Worm (Caenorhabditis elegans) whole organism, young adult: Measurements from ENCODE around the gene F47G3.1.

Source experiments
- B0336.3 ChIP-seq: fragments of 200-800 bp; sonication (Bioruptor generic); IDR thresholded peaks from 2 replicates; pipeline ENCODE4 v1.3.6; 2022; ENCODE audit warnings: missing genetic modification characterization, missing compliant biosample characterization
- F23B12.7 ChIP-seq: sonication (generic microtip); optimal IDR thresholded peaks from 2 replicates; lab custom pipeline; 2017; ENCODE audit warnings: missing genetic modification characterization, mild to moderate bottlenecking, missing compliant biosample characterization, antibody characterized with exemption, moderate library complexity; ENCODE audit not compliant: insufficient read depth
- F39B2.1 ChIP-seq: fragments of 200-800 bp; sonication (Bioruptor generic); IDR thresholded peaks from 2 replicates; pipeline ENCODE4 v1.3.6; 2022; ENCODE audit warnings: missing genetic modification reagents, missing genetic modification characterization, missing compliant biosample characterization
- F57A8.1 ChIP-seq: fragments of 200-800 bp; sonication (Bioruptor generic); optimal IDR thresholded peaks from 2 replicates; lab custom pipeline; 2018; ENCODE audit warnings: mild to moderate bottlenecking, missing genetic modification characterization, moderate library complexity, missing compliant biosample characterization
- K11D2.4 ChIP-seq: fragments of 200-800 bp; sonication (Bioruptor generic); IDR thresholded peaks from 2 replicates; pipeline ENCODE4 v1.3.6; 2022; ENCODE audit warnings: missing genetic modification reagents, missing genetic modification characterization, missing compliant biosample characterization
- K12H6.12 ChIP-seq: fragments of 200-800 bp; sonication (Bioruptor generic); optimal IDR thresholded peaks from 2 replicates; lab custom pipeline; 2018; ENCODE audit warnings: mild to moderate bottlenecking, missing genetic modification characterization, missing compliant biosample characterization
- Y53G8AR.9 ChIP-seq: fragments of 200-800 bp; sonication (Bioruptor generic); conservative IDR thresholded peaks from 2 replicates; pipeline ENCODE4 v1.3.6; 2022; ENCODE audit warnings: missing genetic modification reagents, missing genetic modification characterization, missing compliant biosample characterization
- Y67H2A.10 ChIP-seq: fragments of 200-800 bp; sonication (Bioruptor generic); conservative IDR thresholded peaks from 2 replicates; pipeline ENCODE4 v1.3.6; 2022; ENCODE audit warnings: missing genetic modification reagents, missing genetic modification characterization, missing compliant biosample characterization
- Y95B8A.8 ChIP-seq: fragments of 200-800 bp; sonication (Bioruptor generic); IDR thresholded peaks from 2 replicates; pipeline ENCODE4 v1.3.6; 2022; ENCODE audit warnings: missing genetic modification reagents, missing genetic modification characterization, missing compliant biosample characterization
- ama-1 ChIP-seq, 3 experiments: fragments of 150-350 bp in 1 of 3; sonication (generic microtip) in 2 of 3; optimal IDR thresholded peaks; 2 replicates each; lab custom pipeline; 2014 to 2018; ENCODE audit warnings: missing biosample characterization in 2 of 3, missing genetic modification characterization in 2 of 3, missing genetic modification reagents in 2 of 3
- aptf-2 ChIP-seq: fragments of 200-800 bp; sonication (Bioruptor generic); conservative IDR thresholded peaks from 2 replicates; pipeline ENCODE4 v1.3.6; 2022; ENCODE audit warnings: missing genetic modification reagents, missing genetic modification characterization, missing compliant biosample characterization
- atf-7 ChIP-seq: sonication (generic microtip); optimal IDR thresholded peaks from 2 replicates; lab custom pipeline; 2017; ENCODE audit warnings: mild to moderate bottlenecking, missing genetic modification characterization, missing compliant biosample characterization
- ceh-40 ChIP-seq: fragments of 200-800 bp; sonication (Bioruptor generic); IDR thresholded peaks from 2 replicates; pipeline ENCODE4 v1.3.6; 2022; ENCODE audit warnings: missing genetic modification characterization, missing compliant biosample characterization
- ceh-58 ChIP-seq: fragments of 200-800 bp; sonication (Bioruptor generic); IDR thresholded peaks from 2 replicates; pipeline ENCODE4 v1.3.6; 2022; ENCODE audit warnings: missing genetic modification characterization, missing compliant biosample characterization
- dox-1 ChIP-seq: fragments of 200-800 bp; sonication (Bioruptor generic); IDR thresholded peaks from 2 replicates; pipeline ENCODE4 v1.3.6; 2022; ENCODE audit warnings: missing genetic modification reagents, missing genetic modification characterization, missing compliant biosample characterization
- efl-1 ChIP-seq: fragments of 150-350 bp; optimal IDR thresholded peaks from 2 replicates; lab custom pipeline; 2014; ENCODE audit warnings: missing biosample characterization, missing genetic modification reagents, missing genetic modification characterization
- egl-18 ChIP-seq: fragments of 200-800 bp; sonication (Bioruptor generic); IDR thresholded peaks from 2 replicates; pipeline ENCODE4 v1.3.6; 2022; ENCODE audit warnings: missing genetic modification reagents, missing genetic modification characterization, missing compliant biosample characterization
- egl-44 ChIP-seq: fragments of 200-800 bp; sonication (Bioruptor generic); IDR thresholded peaks from 2 replicates; pipeline ENCODE4 v1.3.6; 2022; ENCODE audit warnings: missing genetic modification reagents, missing genetic modification characterization, missing compliant biosample characterization
- ekl-4 ChIP-seq: fragments of 200-800 bp; sonication (Bioruptor generic); IDR thresholded peaks from 2 replicates; pipeline ENCODE4 v1.3.6; 2022; ENCODE audit warnings: missing genetic modification reagents, missing genetic modification characterization, missing compliant biosample characterization
- fkh-3 ChIP-seq: sonication (generic microtip); optimal IDR thresholded peaks from 2 replicates; lab custom pipeline; 2016; ENCODE audit warnings: mild to moderate bottlenecking, missing genetic modification characterization, missing compliant biosample characterization
- gei-17 ChIP-seq: fragments of 200-800 bp; sonication (Bioruptor generic); optimal IDR thresholded peaks from 2 replicates; lab custom pipeline; 2018; ENCODE audit warnings: mild to moderate bottlenecking, missing genetic modification characterization, missing compliant biosample characterization
- hlh-26 ChIP-seq: fragments of 200-800 bp; sonication (Bioruptor generic); conservative IDR thresholded peaks from 2 replicates; pipeline ENCODE4 v1.3.6; 2022; ENCODE audit warnings: missing genetic modification reagents, missing genetic modification characterization, missing compliant biosample characterization
- hmg-1.2 ChIP-seq: fragments of 200-800 bp; sonication (Bioruptor generic); IDR thresholded peaks from 2 replicates; pipeline ENCODE4 v1.3.6; 2022; ENCODE audit warnings: missing genetic modification reagents, missing genetic modification characterization, missing compliant biosample characterization
- hmg-20 ChIP-seq: fragments of 200-800 bp; sonication (Bioruptor generic); IDR thresholded peaks from 2 replicates; pipeline ENCODE4 v1.3.6; 2022; ENCODE audit warnings: missing genetic modification reagents, missing genetic modification characterization, missing compliant biosample characterization
- let-607 ChIP-seq, 2 experiments: fragments of 200-800 bp in 1 of 2; sonication (Bioruptor generic) in 1 of 2; sonication (generic microtip) in 1 of 2; optimal IDR thresholded peaks; 2 replicates each; lab custom pipeline; 2016 to 2018; ENCODE audit warnings: mild to moderate bottlenecking in 2 of 2, missing compliant biosample characterization in 2 of 2, missing genetic modification characterization in 2 of 2, moderate library complexity in 2 of 2, missing genotype in 1 of 2
- lin-35 ChIP-seq, 3 experiments: fragments of 150-350 bp in 2 of 3; sonication (generic microtip) in 1 of 3; optimal IDR thresholded peaks; 2 replicates each; lab custom pipeline; 2014 to 2018; ENCODE audit warnings: missing biosample characterization in 3 of 3, missing genetic modification characterization in 3 of 3, missing genetic modification reagents in 3 of 3
- lin-54 ChIP-seq: fragments of 200-800 bp; sonication (Bioruptor generic); optimal IDR thresholded peaks from 2 replicates; lab custom pipeline; 2018; ENCODE audit warnings: mild to moderate bottlenecking, missing genetic modification characterization, missing compliant biosample characterization
- lir-1 ChIP-seq: fragments of 200-800 bp; sonication (Bioruptor generic); conservative IDR thresholded peaks from 2 replicates; pipeline ENCODE4 v1.3.6; 2022; ENCODE audit warnings: missing genetic modification reagents, missing genetic modification characterization, missing compliant biosample characterization
- lsl-1 ChIP-seq: fragments of 200-800 bp; sonication (Bioruptor generic); optimal IDR thresholded peaks from 2 replicates; lab custom pipeline; 2018; ENCODE audit warnings: mild to moderate bottlenecking, missing genetic modification characterization, moderate library complexity, missing compliant biosample characterization
- madf-3 ChIP-seq: fragments of 200-800 bp; sonication (Bioruptor generic); IDR thresholded peaks from 2 replicates; pipeline ENCODE4 v1.3.6; 2022; ENCODE audit warnings: missing genetic modification reagents, missing genetic modification characterization, missing compliant biosample characterization
- madf-6 ChIP-seq: fragments of 200-800 bp; sonication (Bioruptor generic); IDR thresholded peaks from 2 replicates; pipeline ENCODE4 v1.3.6; 2022; ENCODE audit warnings: missing genetic modification reagents, missing genetic modification characterization, missing compliant biosample characterization
- mel-28 ChIP-seq: sonication (generic microtip); optimal IDR thresholded peaks from 2 replicates; lab custom pipeline; 2016; ENCODE audit warnings: borderline replicate concordance, mild to moderate bottlenecking, missing genetic modification characterization, missing compliant biosample characterization
- mes-4 ChIP-seq: sonication (generic microtip); optimal IDR thresholded peaks from 2 replicates; lab custom pipeline; 2016; ENCODE audit warnings: missing genotype, missing genetic modification characterization, missing compliant biosample characterization
- nfya-1 ChIP-seq: sonication (generic microtip); optimal IDR thresholded peaks from 2 replicates; lab custom pipeline; 2017; ENCODE audit warnings: antibody characterized with exemption, missing compliant biosample characterization, missing genetic modification characterization, borderline replicate concordance; ENCODE audit not compliant: insufficient read depth
- nfya-2 ChIP-seq: fragments of 200-800 bp; sonication (Bioruptor generic); IDR thresholded peaks from 2 replicates; pipeline ENCODE4 v1.3.6; 2022; ENCODE audit warnings: missing genetic modification reagents, missing genetic modification characterization, missing compliant biosample characterization
- rec-8 ChIP-seq, 2 experiments: sonication (generic microtip); optimal IDR thresholded peaks; 2 replicates each; lab custom pipeline; 2016; ENCODE audit warnings: mild to moderate bottlenecking in 2 of 2, missing genetic modification characterization in 2 of 2, missing genetic modification reagents in 2 of 2, missing genotype in 2 of 2, missing biosample characterization in 1 of 2, missing compliant biosample characterization in 1 of 2, moderate library complexity in 1 of 2
- sea-2 ChIP-seq: fragments of 200-800 bp; sonication (Bioruptor generic); IDR thresholded peaks from 2 replicates; pipeline ENCODE4 v1.3.6; 2022; ENCODE audit warnings: missing genetic modification characterization, missing compliant biosample characterization
- snpc-1.1 ChIP-seq: sonication (generic microtip); optimal IDR thresholded peaks from 2 replicates; lab custom pipeline; 2017; ENCODE audit warnings: missing genetic modification characterization, mild to moderate bottlenecking, missing compliant biosample characterization, antibody characterized with exemption, moderate library complexity, missing genotype, missing genetic modification reagents; ENCODE audit not compliant: insufficient read depth
- snpc-3.4 ChIP-seq: sonication (generic microtip); optimal IDR thresholded peaks from 2 replicates; lab custom pipeline; 2017; ENCODE audit warnings: missing genetic modification characterization, mild to moderate bottlenecking, missing compliant biosample characterization, antibody characterized with exemption, moderate library complexity, missing genotype, missing genetic modification reagents
- snpc-4 ChIP-seq, 5 experiments: fragments of 150-350 bp in 1 of 5; sonication (generic microtip) in 4 of 5; optimal IDR thresholded peaks; 2 replicates each; lab custom pipeline; 2014 to 2018; ENCODE audit warnings: missing genetic modification characterization in 5 of 5, missing biosample characterization in 3 of 5, antibody characterized with exemption in 2 of 5, mild to moderate bottlenecking in 2 of 5, missing compliant biosample characterization in 2 of 5, missing genotype in 2 of 5, moderate library complexity in 2 of 5, missing genetic modification reagents in 1 of 5
- tbx-9 ChIP-seq: sonication (generic microtip); optimal IDR thresholded peaks from 2 replicates; lab custom pipeline; 2016; ENCODE audit warnings: borderline replicate concordance, missing genetic modification characterization, inconsistent platforms, missing compliant biosample characterization
- xnd-1 ChIP-seq: sonication (generic microtip); optimal IDR thresholded peaks from 2 replicates; lab custom pipeline; 2016; ENCODE audit warnings: missing genotype, missing genetic modification reagents, missing genetic modification characterization, missing compliant biosample characterization
- ztf-25 ChIP-seq: fragments of 200-800 bp; sonication (Bioruptor generic); IDR thresholded peaks from 2 replicates; pipeline ENCODE4 v1.3.6; 2022; ENCODE audit warnings: missing genetic modification reagents, missing genetic modification characterization, missing compliant biosample characterization
- ztf-28 ChIP-seq: fragments of 200-800 bp; sonication (Bioruptor generic); IDR thresholded peaks from 2 replicates; pipeline ENCODE4 v1.3.6; 2022; ENCODE audit warnings: missing genetic modification reagents, missing genetic modification characterization, missing compliant biosample characterization
- ztf-3 ChIP-seq: fragments of 200-800 bp; sonication (Bioruptor generic); optimal IDR thresholded peaks from 2 replicates; lab custom pipeline; 2018; ENCODE audit warnings: mild to moderate bottlenecking, missing genetic modification characterization, missing compliant biosample characterization

The F47G3.1 gene

ce11 chrX:2401883-2402282 lies 16.3 kb downstream of the F47G3.1 start, which contains the start of gene dhhc-9 (continued):
- TF ChIP-seq ceh-58 (no peak), mel-28 (no peak), Y67H2A.10 (GFP tag; lab: Robert Waterston, UW) (no peak), snpc-3.4 (no peak), ama-1 (optimal IDR thresholded peaks at IDR 0.05; lab: Kevin White, UChicago) (no peak), ama-1 (GFP tag; optimal IDR thresholded peaks at IDR 0.05; lab: Kevin White, UChicago) (no peak), dox-1 (GFP tag; lab: Robert Waterston, UW) (0 out of 2 replicates have a peak, but pooled peaks have one; percentile 62), ztf-28 (GFP tag; lab: Robert Waterston, UW) (no peak), snpc-4 (GFP tag; optimal IDR thresholded peaks at IDR 0.05; lab: Kevin White, UChicago) (no peak), snpc-4 (tag; optimal IDR thresholded peaks at IDR 0.05; lab: Kevin White, UChicago) (peak in 1 of 4 experiments; percentile 7), efl-1 (GFP tag; lab: Kevin White, UChicago) (no peak), lin-35 (GFP tag; optimal IDR thresholded peaks at IDR 0.05; lab: Kevin White, UChicago) (no peak), madf-6 (GFP tag; lab: Robert Waterston, UW) (0 out of 2 replicates have a peak, but pooled peaks have one; percentile 11), atf-7 (tag; lab: Kevin White, UChicago) (no peak), aptf-2 (GFP tag; lab: Robert Waterston, UW) (no peak), F23B12.7 (no peak), snpc-1.1 (tag; lab: Kevin White, UChicago) (no peak), ekl-4 (GFP tag; lab: Robert Waterston, UW) (no peak), ceh-40 (GFP tag; lab: Robert Waterston, UW) (no peak), lin-54 (no peak), K11D2.4 (GFP tag; lab: Robert Waterston, UW) (0 out of 2 replicates have a peak, but pooled peaks have one; percentile 40), nfya-2 (GFP tag; lab: Robert Waterston, UW) (no peak), let-607 (tag; optimal IDR thresholded peaks at IDR 0.05; lab: Kevin White, UChicago) (no peak), hlh-26 (GFP tag; lab: Robert Waterston, UW) (no peak), xnd-1 (no peak), egl-18 (GFP tag; lab: Robert Waterston, UW) (no peak), F57A8.1 (GFP tag; lab: Kevin White, UChicago) (no peak), Y53G8AR.9 (GFP tag; lab: Robert Waterston, UW) (no peak), fkh-3 (no peak), B0336.3 (GFP tag; lab: Robert Waterston, UW) (no peak), egl-44 (GFP tag; lab: Robert Waterston, UW) (0 out of 2 replicates have a peak, but pooled peaks have one; percentile 35), sea-2 (GFP tag; lab: Robert Waterston, UW) (no peak), mes-4 (tag; lab: Kevin White, UChicago) (no peak), Y95B8A.8 (GFP tag; lab: Robert Waterston, UW) (no peak), rec-8 (tag; optimal IDR thresholded peaks at IDR 0.05; lab: Kevin White, UChicago) (no peak), F39B2.1 (no peak), ztf-25 (GFP tag; lab: Robert Waterston, UW) (no peak), nfya-1 (tag; lab: Kevin White, UChicago) (no peak), lir-1 (GFP tag; lab: Robert Waterston, UW) (no peak), gei-17 (GFP tag; lab: Kevin White, UChicago) (peak; percentile 52), madf-3 (GFP tag; lab: Robert Waterston, UW) (no peak), hmg-20 (GFP tag; lab: Robert Waterston, UW) (peak; percentile 24; the same call in 1 of the 2 replicates), ztf-3 (no peak), tbx-9 (tag; lab: Kevin White, UChicago) (no peak), lsl-1 (no peak), hmg-1.2 (GFP tag; lab: Robert Waterston, UW) (peak; percentile 97), K12H6.12 (tag; lab: Kevin White, UChicago) (peak; percentile 27)
